Worm (Caenorhabditis elegans): ENCODE measurements around the gene nspc-4.

DNA sequence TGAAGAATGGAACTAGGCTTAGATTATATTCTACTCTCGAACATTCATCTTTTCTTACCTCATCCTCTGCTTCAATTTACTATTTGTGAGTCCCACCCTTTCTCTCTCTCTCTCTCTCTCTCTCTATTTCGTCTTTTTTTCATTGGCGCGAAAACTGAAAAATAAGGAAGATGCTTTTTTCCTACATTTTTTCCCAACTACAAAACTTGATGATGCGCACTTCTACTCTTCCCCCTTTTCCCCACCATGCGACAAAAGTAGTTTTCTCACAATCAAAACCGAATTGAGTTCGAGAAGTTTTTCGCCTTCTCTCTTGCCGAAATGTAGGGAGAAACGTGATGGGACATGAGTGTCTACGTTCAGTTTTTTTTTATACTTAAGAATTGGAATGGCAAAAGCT is 48.3 kb downstream of the nspc-4 start:
- no peak for TF ChIP-seq lin-11 (tag; optimal IDR thresholded peaks at IDR 0.05)
- TF ChIP-seq pag-3 (tag; optimal IDR thresholded peaks at IDR 0.05; ENCODE audit: borderline replicate concordance): no peak
- TF ChIP-seq C38D4.7 (GFP tag; optimal IDR thresholded peaks at IDR 0.05): no peak
- TF ChIP-seq elt-2 (tag; optimal IDR thresholded peaks at IDR 0.05): no peak
- TF ChIP-seq hlh-30 (tag; optimal IDR thresholded peaks at IDR 0.05; ENCODE audit: insufficient read depth): no peak
- no peak for TF ChIP-seq K02D7.2 (tag; optimal IDR thresholded peaks at IDR 0.05)
- TF ChIP-seq hlh-6 (tag; optimal IDR thresholded peaks at IDR 0.05): no peak
- no peak for TF ChIP-seq pros-1 (tag; optimal IDR thresholded peaks at IDR 0.05)
- no peak for TF ChIP-seq pqm-1 (tag; optimal IDR thresholded peaks at IDR 0.05)
- TF ChIP-seq lim-6 (tag; optimal IDR thresholded peaks at IDR 0.05): no peak

All from whole organism, late embryonic.